Fruit fly (Drosophila melanogaster) whole organism, wandering third instar larva: ENCODE measurements around the gene Atg12.
A peak's percentile ranks its signal among the peaks of the same experiment; 100 is the strongest.

Source experiments
- Abd-B ChIP-seq: fragments of >200 bp; optimal IDR thresholded peaks from 2 replicates; lab custom pipeline; 2017; ENCODE audit warnings: missing biosample characterization, missing genetic modification characterization
- CG32264 ChIP-seq: fragments of 200-800 bp; sonication (Bioruptor generic); optimal IDR thresholded peaks from 2 replicates; lab custom pipeline; 2016; ENCODE audit warnings: missing biosample characterization, missing genetic modification characterization
- Dif ChIP-seq: fragments of 200-275, 200-300 bp; sonication (Bioruptor generic); optimal IDR thresholded peaks from 2 replicates; lab custom pipeline; 2018; ENCODE audit warnings: missing biosample characterization, missing genetic modification characterization; ENCODE audit not compliant: partially characterized antibody
- Hnf4 ChIP-seq: fragments of 200-800 bp; sonication (Bioruptor generic); optimal IDR thresholded peaks from 2 replicates; lab custom pipeline; 2016; ENCODE audit warnings: missing biosample characterization, mild to moderate bottlenecking, missing genetic modification characterization
- Jra ChIP-seq: sonication (Bioruptor generic); optimal IDR thresholded peaks from 2 replicates; lab custom pipeline; 2016; ENCODE audit warnings: missing biosample characterization, missing genetic modification characterization
- Mio ChIP-seq: sonication (Bioruptor generic); optimal IDR thresholded peaks from 2 replicates; lab custom pipeline; 2016; ENCODE audit warnings: missing biosample characterization, missing genetic modification characterization
- Myc ChIP-seq: fragments of >200 bp; optimal IDR thresholded peaks from 2 replicates; lab custom pipeline; 2017
- N ChIP-seq: fragments of >200 bp; optimal IDR thresholded peaks from 2 replicates; lab custom pipeline; 2018; ENCODE audit warnings: missing biosample characterization, missing external identifiers, missing genetic modification characterization
- OdsH ChIP-seq: fragments of 200-800 bp; sonication (Bioruptor generic); optimal IDR thresholded peaks from 2 replicates; lab custom pipeline; 2016; ENCODE audit warnings: missing biosample characterization, mild to moderate bottlenecking, missing genetic modification characterization
- Rel ChIP-seq, 2 experiments: fragments of 200-800 bp; sonication (Bioruptor generic) in 1 of 2; optimal IDR thresholded peaks; 2 replicates in 1 of 2; 3 replicates in 1 of 2; lab custom pipeline; 2016 to 2019; ENCODE audit warnings: mild to moderate bottlenecking in 2 of 2, missing biosample characterization in 2 of 2, missing genetic modification characterization in 2 of 2, moderate library complexity in 1 of 2
- Sp1 ChIP-seq: fragments of 200-800 bp; sonication (Bioruptor generic); optimal IDR thresholded peaks from 3 replicates; lab custom pipeline; 2019; ENCODE audit warnings: missing biosample characterization, mild to moderate bottlenecking, missing genetic modification characterization, moderate library complexity
- Vsx2 ChIP-seq: fragments of 200-300, 225-300 bp; sonication (Bioruptor generic); optimal IDR thresholded peaks from 2 replicates; lab custom pipeline; 2018; ENCODE audit warnings: missing biosample characterization, missing genetic modification characterization; ENCODE audit not compliant: partially characterized antibody
- fru ChIP-seq: fragments of 200-800 bp; sonication (Bioruptor generic); optimal IDR thresholded peaks from 3 replicates; lab custom pipeline; 2016; ENCODE audit warnings: missing biosample characterization, mild to moderate bottlenecking, missing genetic modification characterization
- h ChIP-seq: fragments of 200-800 bp; sonication (Bioruptor generic); optimal IDR thresholded peaks from 3 replicates; lab custom pipeline; 2016; ENCODE audit warnings: missing biosample characterization, mild to moderate bottlenecking, missing genetic modification characterization
- jim ChIP-seq: fragments of 175-275, 200-325 bp; sonication (Bioruptor generic); optimal IDR thresholded peaks from 2 replicates; lab custom pipeline; 2016; ENCODE audit warnings: missing biosample characterization, mild to moderate bottlenecking, missing genetic modification characterization
- lola ChIP-seq: fragments of >200 bp; optimal IDR thresholded peaks from 2 replicates; lab custom pipeline; 2017; ENCODE audit warnings: missing biosample characterization, missing genetic modification characterization
- psq ChIP-seq: fragments of 200-800 bp; sonication (Bioruptor generic); optimal IDR thresholded peaks from 3 replicates; lab custom pipeline; 2017; ENCODE audit warnings: missing biosample characterization, mild to moderate bottlenecking, missing genetic modification characterization, moderate library complexity
- rgr ChIP-seq: fragments of 200-800 bp; sonication (Bioruptor generic); optimal IDR thresholded peaks from 3 replicates; lab custom pipeline; 2016; ENCODE audit warnings: missing biosample characterization, mild to moderate bottlenecking, missing genetic modification characterization
- sv ChIP-seq: fragments of 200-800 bp; sonication (Bioruptor generic); optimal IDR thresholded peaks from 3 replicates; lab custom pipeline; 2016; ENCODE audit warnings: missing biosample characterization, missing genetic modification characterization
- woc ChIP-seq: sonication (Bioruptor generic); optimal IDR thresholded peaks from 2 replicates; lab custom pipeline; 2016; ENCODE audit warnings: missing biosample characterization, mild to moderate bottlenecking, missing genetic modification characterization

The Atg12 gene

DNA sequence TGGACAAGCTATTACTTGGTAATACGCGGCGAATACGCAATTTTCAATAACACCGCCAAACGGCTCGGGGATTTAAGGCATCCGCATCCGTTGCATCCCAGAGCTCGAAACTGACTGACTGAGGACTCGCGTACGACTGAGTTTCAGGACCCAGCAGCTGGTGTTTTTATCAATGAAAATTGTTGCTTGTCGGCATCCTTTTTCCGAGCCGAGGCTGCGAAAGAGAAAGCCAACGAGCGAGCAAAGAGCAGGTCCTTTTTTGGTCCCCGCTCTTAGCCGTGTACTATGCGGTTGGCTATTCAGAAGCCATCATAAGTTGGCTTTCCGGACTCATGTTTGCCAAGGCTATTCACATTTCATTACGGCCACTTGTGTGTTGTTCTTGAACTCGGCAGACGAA lies 38.6 kb downstream of the Atg12 start, which contains the start of gene Rh7:
Rh7 (minus strand) TSS at position 101 of the 400 bp plus-strand sequence.
- TF ChIP-seq lola (GFP tag; lab: Kevin White, UChicago) (no peak), psq (GFP tag; lab: Kevin White, UChicago) (no peak), h (GFP tag; lab: Kevin White, UChicago) (no peak), woc (GFP tag; lab: Kevin White, UChicago) (no peak), Dif (GFP tag; lab: Kevin White, UChicago) (no peak)

DNA sequence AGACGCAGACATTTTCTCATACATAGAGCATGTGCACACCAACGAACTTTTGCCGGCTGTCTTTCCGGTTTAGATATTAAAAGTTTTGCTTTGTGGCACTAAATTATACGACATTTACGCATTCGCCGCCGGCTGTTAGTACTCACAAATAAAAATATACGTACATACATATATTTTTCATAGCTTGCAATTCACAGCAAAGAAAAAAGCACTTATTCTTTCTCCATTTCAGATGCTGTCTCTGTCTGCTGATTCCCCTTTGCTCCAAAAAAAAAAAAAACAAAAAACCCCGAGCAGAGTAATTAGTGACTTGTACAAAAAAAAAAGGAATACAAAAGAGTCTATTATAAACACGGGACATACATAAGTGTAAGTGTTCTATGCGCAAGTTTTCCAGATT lies 40.5 kb downstream of the Atg12 start, which contains the start of gene CAH2:
CAH2 (plus strand) TSS at position 301 of the 400 bp plus-strand sequence.
- no peak for TF ChIP-seq Myc (lab: Kevin White, UChicago)
- TF ChIP-seq Mio: no peak
- no peak for TF ChIP-seq rgr
- TF ChIP-seq Hnf4: no peak

DNA sequence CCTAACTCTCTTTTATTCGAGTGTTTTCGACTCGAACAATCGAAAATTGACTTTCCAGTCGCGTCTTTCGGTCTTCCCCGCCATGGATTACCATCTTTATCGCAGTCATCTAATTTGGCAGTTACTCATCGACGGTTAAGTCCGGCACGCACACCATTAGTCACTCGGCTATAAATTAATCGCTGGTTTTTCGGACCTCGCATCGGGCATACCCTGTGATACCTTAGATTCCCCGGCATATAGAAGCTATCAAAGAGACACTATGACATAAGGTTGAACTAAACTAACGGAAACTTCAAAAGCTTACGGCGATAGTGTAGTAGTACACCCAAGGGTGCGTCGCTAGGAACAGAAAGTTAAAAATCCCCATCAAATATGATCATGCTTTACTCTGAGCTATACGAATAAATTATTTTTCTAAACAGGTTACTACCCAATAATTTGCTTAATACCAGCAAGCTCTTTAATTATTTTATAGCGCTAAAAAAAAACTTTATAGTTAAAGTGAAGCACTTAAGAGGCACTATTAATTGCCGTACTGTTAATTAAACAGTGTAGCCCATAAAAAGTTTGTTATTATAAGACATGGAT lies 42.2 kb downstream of the Atg12 start:
- TF ChIP-seq Rel (GFP tag; optimal IDR thresholded peaks at IDR 0.05; lab: Kevin White, UChicago) (no peak), Rel (tag; optimal IDR thresholded peaks at IDR 0.05; lab: Kevin White, UChicago) (peak; percentile 30), sv (GFP tag; lab: Kevin White, UChicago) (no peak)

DNA sequence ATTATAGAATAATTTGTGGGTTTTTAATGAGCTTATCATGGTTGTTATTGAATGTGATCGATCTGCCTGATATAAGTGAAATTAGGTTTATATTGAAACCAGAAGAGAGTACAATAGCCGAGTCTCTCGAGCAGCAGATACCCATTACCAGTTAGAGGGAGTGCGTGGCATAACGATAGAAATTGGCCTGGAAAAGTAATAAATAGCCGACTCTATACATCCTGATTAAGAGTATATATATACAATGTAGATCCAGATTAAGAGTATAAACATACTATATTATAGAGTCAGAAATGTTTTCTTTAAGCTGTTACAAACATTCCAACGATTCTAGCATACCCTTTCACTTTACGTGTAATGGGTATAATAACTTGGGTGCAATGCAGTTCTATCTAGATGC lies 47.2 kb downstream of the Atg12 start:
- no peak for TF ChIP-seq Abd-B (GFP tag; lab: Kevin White, UChicago)
- no peak for TF ChIP-seq jim (GFP tag; lab: Kevin White, UChicago)
- no peak for TF ChIP-seq CG32264
- no peak for TF ChIP-seq Vsx2 (GFP tag; lab: Kevin White, UChicago)
- no peak for TF ChIP-seq fru (GFP tag; lab: Kevin White, UChicago)
- TF ChIP-seq OdsH (GFP tag; lab: Kevin White, UChicago): no peak
- no peak for TF ChIP-seq psq (GFP tag; lab: Kevin White, UChicago)
- TF ChIP-seq Sp1 (GFP tag; lab: Kevin White, UChicago): no peak
- no peak for TF ChIP-seq Dif (GFP tag; lab: Kevin White, UChicago)
- no peak for TF ChIP-seq N
- TF ChIP-seq rgr: no peak

DNA sequence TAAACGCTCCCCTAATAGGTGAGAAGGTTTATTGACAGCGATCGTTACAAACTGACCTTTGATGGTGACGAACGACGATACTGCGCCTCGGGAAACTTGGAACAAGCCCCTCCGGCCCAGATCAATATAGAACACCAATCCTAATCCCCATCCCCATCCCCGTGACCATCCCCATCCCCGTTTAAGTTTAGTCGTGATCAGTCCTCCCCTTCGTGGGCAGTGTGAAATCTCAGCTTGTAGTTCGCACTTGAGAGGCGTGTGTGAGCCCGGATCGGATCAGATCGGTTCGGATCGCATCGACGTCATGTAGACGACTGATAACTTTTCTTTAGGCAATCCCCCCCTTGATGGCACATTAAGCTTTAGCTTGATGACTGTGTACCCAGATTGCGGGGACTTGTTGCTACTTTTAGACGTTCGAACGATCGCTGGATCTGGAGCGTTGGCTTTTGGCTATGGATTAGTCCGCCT lies 47.8 kb downstream of the Atg12 start, which contains the start of gene Miox:
Miox (plus strand) TSS at position 421 of the 471 bp plus-strand sequence.
- TF ChIP-seq Jra (GFP tag; lab: Kevin White, UChicago): no peak
- TF ChIP-seq sv (GFP tag; lab: Kevin White, UChicago): no peak
- TF ChIP-seq woc (GFP tag; lab: Kevin White, UChicago): no peak
- TF ChIP-seq Rel (GFP tag; optimal IDR thresholded peaks at IDR 0.05; lab: Kevin White, UChicago): no peak
- peak; percentile 46 for TF ChIP-seq Rel (tag; optimal IDR thresholded peaks at IDR 0.05; lab: Kevin White, UChicago)

DNA sequence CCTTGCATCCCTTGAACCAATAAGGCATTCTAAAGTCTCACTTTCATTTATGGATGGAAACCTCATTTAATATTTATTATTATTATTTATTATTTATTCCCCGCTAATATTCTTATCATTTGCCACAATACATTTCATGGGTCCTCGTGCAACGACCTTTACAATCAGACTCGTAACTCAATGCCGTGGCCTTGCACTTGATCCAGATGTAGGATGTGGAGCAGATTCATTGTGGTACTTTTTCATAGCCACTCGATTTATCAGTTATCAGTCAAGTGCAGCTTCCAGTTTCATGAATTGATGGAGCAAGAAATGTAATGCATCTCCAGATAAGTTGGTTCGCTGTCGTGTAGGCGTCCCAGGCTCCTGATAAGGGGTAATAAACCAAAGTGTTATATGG lies 48.6 kb downstream of the Atg12 start:
- no peak for TF ChIP-seq sv (GFP tag; lab: Kevin White, UChicago)
- TF ChIP-seq Rel (GFP tag; optimal IDR thresholded peaks at IDR 0.05; lab: Kevin White, UChicago): no peak
- peak; percentile 52 for TF ChIP-seq Rel (tag; optimal IDR thresholded peaks at IDR 0.05; lab: Kevin White, UChicago)
